Fruit fly (Drosophila melanogaster): ENCODE results near the gene CG15864.
A peak's percentile ranks its signal among the peaks of the same experiment; 100 is the strongest.

Gene CG15864

dm6 chr3R:8219891-8220290 is 28.3 kb upstream of the CG15864 start, which contains the start of gene CG18249:
TSS of gene CG18249 (plus strand) at chr3R:8220146.
- no peak for TF ChIP-seq pan (optimal IDR thresholded peaks at IDR 0.05)
- no peak for TF ChIP-seq usp (GFP tag; optimal IDR thresholded peaks at IDR 0.05)
- no peak for TF ChIP-seq CG8478 (optimal IDR thresholded peaks at IDR 0.05)
- no peak for TF ChIP-seq EcR (GFP tag; optimal IDR thresholded peaks at IDR 0.05)
- no peak for TF ChIP-seq Dll (optimal IDR thresholded peaks at IDR 0.05)
- no peak for TF ChIP-seq psq (optimal IDR thresholded peaks at IDR 0.05)

- TF ChIP-seq CG8478 (optimal IDR thresholded peaks at IDR 0.05) = no peak
- no peak for TF ChIP-seq psq (optimal IDR thresholded peaks at IDR 0.05)
- no peak for TF ChIP-seq Dll (optimal IDR thresholded peaks at IDR 0.05)
- TF ChIP-seq usp (GFP tag; optimal IDR thresholded peaks at IDR 0.05) = no peak
- TF ChIP-seq pan (optimal IDR thresholded peaks at IDR 0.05) = no peak
- no peak for TF ChIP-seq EcR (GFP tag; optimal IDR thresholded peaks at IDR 0.05)
These were observed 25.1 kb upstream of the CG15864 start for dm6 chr3R:8223074-8223597.

dm6 chr3R:8224726-8225460 is 23.3 kb upstream of the CG15864 start:
- TF ChIP-seq pan (optimal IDR thresholded peaks at IDR 0.05) (no peak), Dll (optimal IDR thresholded peaks at IDR 0.05) (no peak), EcR (GFP tag; optimal IDR thresholded peaks at IDR 0.05) (no peak), usp (GFP tag; optimal IDR thresholded peaks at IDR 0.05) (no peak), psq (optimal IDR thresholded peaks at IDR 0.05) (no peak), CG8478 (optimal IDR thresholded peaks at IDR 0.05) (no peak)

- no peak for TF ChIP-seq EcR (GFP tag; optimal IDR thresholded peaks at IDR 0.05)
- TF ChIP-seq usp (GFP tag; optimal IDR thresholded peaks at IDR 0.05) = no peak
These were observed 22.7 kb upstream of the CG15864 start for dm6 chr3R:8225461-8225971.

- TF ChIP-seq Dll (optimal IDR thresholded peaks at IDR 0.05) (no peak), EcR (GFP tag; optimal IDR thresholded peaks at IDR 0.05) (no peak), pan (optimal IDR thresholded peaks at IDR 0.05) (no peak), psq (optimal IDR thresholded peaks at IDR 0.05) (no peak), CG8478 (optimal IDR thresholded peaks at IDR 0.05) (no peak), usp (GFP tag; optimal IDR thresholded peaks at IDR 0.05) (no peak)
These were observed 20.9 kb upstream of the CG15864 start for dm6 chr3R:8227344-8227743.

dm6 chr3R:8233370-8233773 is 14.9 kb upstream of the CG15864 start, which contains the start of gene PolI:
TSS of gene PolI (plus strand) at chr3R:8233507.
- TF ChIP-seq CG8478 (optimal IDR thresholded peaks at IDR 0.05) (no peak), EcR (GFP tag; optimal IDR thresholded peaks at IDR 0.05) (no peak)

dm6 chr3R:8233864-8234263 is 14.4 kb upstream of the CG15864 start:
- TF ChIP-seq psq (optimal IDR thresholded peaks at IDR 0.05) = no peak
- peak; percentile 51 for TF ChIP-seq pan (optimal IDR thresholded peaks at IDR 0.05)

- TF ChIP-seq pan (optimal IDR thresholded peaks at IDR 0.05) (no peak), CG8478 (optimal IDR thresholded peaks at IDR 0.05) (no peak), Dll (optimal IDR thresholded peaks at IDR 0.05) (no peak), psq (optimal IDR thresholded peaks at IDR 0.05) (no peak), usp (GFP tag; optimal IDR thresholded peaks at IDR 0.05) (no peak), EcR (GFP tag; optimal IDR thresholded peaks at IDR 0.05) (no peak)
These were observed 8.6 kb upstream of the CG15864 start for dm6 chr3R:8239472-8240301.

dm6 chr3R:8240302-8240682 is 7.9 kb upstream of the CG15864 start, which contains the start of gene Ada2b:
TSS of gene Ada2b (minus strand) at chr3R:8240515.
- TF ChIP-seq CG8478 (optimal IDR thresholded peaks at IDR 0.05) = no peak
- no peak for TF ChIP-seq Dll (optimal IDR thresholded peaks at IDR 0.05)
- no peak for TF ChIP-seq EcR (GFP tag; optimal IDR thresholded peaks at IDR 0.05)
- no peak for TF ChIP-seq pan (optimal IDR thresholded peaks at IDR 0.05)
- TF ChIP-seq usp (GFP tag; optimal IDR thresholded peaks at IDR 0.05) = no peak
- TF ChIP-seq psq (optimal IDR thresholded peaks at IDR 0.05) = no peak

dm6 chr3R:8243720-8244119 is 4.5 kb upstream of the CG15864 start, which contains the start of the genes CG9636, CG18749 and CG33722:
TSS of gene CG9636 (minus strand) at chr3R:8243792.
TSS of gene CG18749 (plus strand) at chr3R:8244055.
TSS of gene CG33722 (plus strand) at chr3R:8244055.
- TF ChIP-seq Dll (optimal IDR thresholded peaks at IDR 0.05) (no peak), EcR (GFP tag; optimal IDR thresholded peaks at IDR 0.05) (no peak), psq (optimal IDR thresholded peaks at IDR 0.05) (no peak)

- TF ChIP-seq CG8478 (optimal IDR thresholded peaks at IDR 0.05) (no peak), EcR (GFP tag; optimal IDR thresholded peaks at IDR 0.05) (no peak), psq (optimal IDR thresholded peaks at IDR 0.05) (no peak), usp (GFP tag; optimal IDR thresholded peaks at IDR 0.05) (no peak), Dll (optimal IDR thresholded peaks at IDR 0.05) (no peak), pan (optimal IDR thresholded peaks at IDR 0.05) (no peak)
These were observed 2.0 kb downstream of the CG15864 start, which contains the start of gene mtg for dm6 chr3R:8250166-8250733. TSS of gene mtg (plus strand) at chr3R:8250497.

- TF ChIP-seq psq (optimal IDR thresholded peaks at IDR 0.05) (no peak), usp (GFP tag; optimal IDR thresholded peaks at IDR 0.05) (no peak), CG8478 (optimal IDR thresholded peaks at IDR 0.05) (no peak), EcR (GFP tag; optimal IDR thresholded peaks at IDR 0.05) (no peak), Dll (optimal IDR thresholded peaks at IDR 0.05) (no peak), pan (optimal IDR thresholded peaks at IDR 0.05) (no peak)
These were observed 3.3 kb downstream of the CG15864 start for dm6 chr3R:8251532-8251931.
